Worm (Caenorhabditis elegans) whole organism, late embryonic: ENCODE results near the gene dpy-10.

Experiments used
- C08G9.2 ChIP-seq: sonication (generic microtip); optimal IDR thresholded peaks from 2 replicates; lab custom pipeline; 2016; ENCODE audit warnings: mild to moderate bottlenecking, missing genetic modification characterization, moderate library complexity, missing compliant biosample characterization
- C38D4.7 ChIP-seq: fragments of 200-800 bp; sonication (Bioruptor generic); optimal IDR thresholded peaks from 2 replicates; lab custom pipeline; 2018; ENCODE audit warnings: mild to moderate bottlenecking, missing genetic modification characterization, moderate library complexity, missing compliant biosample characterization
- K02D7.2 ChIP-seq: sonication (generic microtip); optimal IDR thresholded peaks from 2 replicates; lab custom pipeline; 2017; ENCODE audit warnings: mild to moderate bottlenecking, missing genetic modification characterization, missing compliant biosample characterization
- K09A11.1 ChIP-seq: sonication (generic microtip); optimal IDR thresholded peaks from 2 replicates; lab custom pipeline; 2017; ENCODE audit warnings: antibody characterized with exemption, mild to moderate bottlenecking, missing genetic modification characterization, missing compliant biosample characterization; ENCODE audit not compliant: insufficient read depth
- T23F11.4 ChIP-seq: fragments of 200-800 bp; sonication (Bioruptor generic); optimal IDR thresholded peaks from 2 replicates; lab custom pipeline; 2018; ENCODE audit warnings: mild to moderate bottlenecking, missing genetic modification characterization, missing compliant biosample characterization
- Y22D7AL.16 ChIP-seq: sonication (generic microtip); optimal IDR thresholded peaks from 2 replicates; lab custom pipeline; 2016; ENCODE audit warnings: missing genetic modification characterization, missing compliant biosample characterization
- ahr-1 ChIP-seq: sonication (generic microtip); optimal IDR thresholded peaks from 2 replicates; lab custom pipeline; 2016; ENCODE audit warnings: missing genetic modification characterization, missing compliant biosample characterization
- ceh-14 ChIP-seq: sonication (generic microtip); optimal IDR thresholded peaks from 2 replicates; lab custom pipeline; 2016; ENCODE audit warnings: missing genotype, missing genetic modification characterization, missing compliant biosample characterization
- ceh-18 ChIP-seq: sonication (generic microtip); optimal IDR thresholded peaks from 2 replicates; lab custom pipeline; 2016; ENCODE audit warnings: missing genetic modification characterization, missing compliant biosample characterization
- ceh-22 ChIP-seq: sonication (generic microtip); optimal IDR thresholded peaks from 2 replicates; lab custom pipeline; 2017; ENCODE audit warnings: missing biosample characterization, missing genetic modification characterization
- ceh-30 ChIP-seq: fragments of 150-350 bp; optimal IDR thresholded peaks from 2 replicates; lab custom pipeline; 2014; ENCODE audit warnings: missing biosample characterization, missing genetic modification characterization
- ceh-31 ChIP-seq: sonication (generic microtip); optimal IDR thresholded peaks from 2 replicates; lab custom pipeline; 2016; ENCODE audit warnings: missing genetic modification characterization, missing compliant biosample characterization
- ceh-34 ChIP-seq: sonication (generic microtip); optimal IDR thresholded peaks from 2 replicates; lab custom pipeline; 2016; ENCODE audit warnings: mild to moderate bottlenecking, missing genetic modification characterization, missing compliant biosample characterization
- ceh-45 ChIP-seq: fragments of 200-800 bp; sonication (Bioruptor generic); IDR thresholded peaks from 2 replicates; pipeline ENCODE4 v1.3.6; 2022; ENCODE audit warnings: missing genetic modification reagents, missing genetic modification characterization, missing compliant biosample characterization
- ceh-48 ChIP-seq: sonication (generic microtip); optimal IDR thresholded peaks from 2 replicates; lab custom pipeline; 2016; ENCODE audit warnings: missing genetic modification characterization, inconsistent platforms, missing compliant biosample characterization
- ceh-6 ChIP-seq: fragments of 200-800 bp; sonication (Bioruptor generic); optimal IDR thresholded peaks from 2 replicates; lab custom pipeline; 2018; ENCODE audit warnings: mild to moderate bottlenecking, missing genetic modification characterization, missing compliant biosample characterization
- ceh-9 ChIP-seq: sonication (generic microtip); optimal IDR thresholded peaks from 2 replicates; lab custom pipeline; 2016; ENCODE audit warnings: mild to moderate bottlenecking, missing genetic modification characterization, inconsistent platforms, missing compliant biosample characterization
- elt-2 ChIP-seq: sonication (generic microtip); optimal IDR thresholded peaks from 2 replicates; lab custom pipeline; 2016; ENCODE audit warnings: missing genetic modification reagents, missing genetic modification characterization, missing compliant biosample characterization
- elt-4 ChIP-seq: sonication (generic microtip); optimal IDR thresholded peaks from 2 replicates; lab custom pipeline; 2016; ENCODE audit warnings: missing genetic modification characterization, missing compliant biosample characterization
- fax-1 ChIP-seq: sonication (generic microtip); optimal IDR thresholded peaks from 2 replicates; lab custom pipeline; 2016; ENCODE audit warnings: missing genotype, missing genetic modification characterization, missing compliant biosample characterization
- fkh-10 ChIP-seq: fragments of 150-350 bp; optimal IDR thresholded peaks from 2 replicates; lab custom pipeline; 2014; ENCODE audit warnings: missing biosample characterization, missing genetic modification reagents, missing genetic modification characterization
- fkh-6 ChIP-seq: sonication (generic microtip); optimal IDR thresholded peaks from 2 replicates; lab custom pipeline; 2016; ENCODE audit warnings: missing genetic modification characterization, missing compliant biosample characterization
- gmeb-2 ChIP-seq: sonication (generic microtip); optimal IDR thresholded peaks from 2 replicates; lab custom pipeline; 2016; ENCODE audit warnings: missing genetic modification characterization, inconsistent platforms, missing compliant biosample characterization
- hlh-8 ChIP-seq: sonication (generic microtip); optimal IDR thresholded peaks from 2 replicates; lab custom pipeline; 2016; ENCODE audit warnings: missing genotype, missing genetic modification characterization, missing compliant biosample characterization
- lin-11 ChIP-seq: fragments of 200-800 bp; sonication (Bioruptor generic); optimal IDR thresholded peaks from 2 replicates; lab custom pipeline; 2018; ENCODE audit warnings: mild to moderate bottlenecking, missing genetic modification characterization, missing compliant biosample characterization
- madf-2 ChIP-seq: sonication (generic microtip); optimal IDR thresholded peaks from 2 replicates; lab custom pipeline; 2017; ENCODE audit warnings: missing genetic modification characterization, missing compliant biosample characterization
- mec-3 ChIP-seq: sonication (generic microtip); optimal IDR thresholded peaks from 2 replicates; lab custom pipeline; 2016; ENCODE audit warnings: borderline replicate concordance, missing genetic modification characterization, missing compliant biosample characterization
- npax-4 ChIP-seq: sonication (generic microtip); optimal IDR thresholded peaks from 2 replicates; lab custom pipeline; 2016; ENCODE audit warnings: missing genetic modification characterization, missing compliant biosample characterization
- pag-3 ChIP-seq: sonication (generic microtip); optimal IDR thresholded peaks from 2 replicates; lab custom pipeline; 2016; ENCODE audit warnings: missing compliant biosample characterization, missing genetic modification characterization, borderline replicate concordance
- pat-9 ChIP-seq: fragments of 200-800 bp; sonication (Bioruptor generic); optimal IDR thresholded peaks from 2 replicates; lab custom pipeline; 2018; ENCODE audit warnings: mild to moderate bottlenecking, missing genetic modification characterization, moderate library complexity, missing compliant biosample characterization
- pax-1 ChIP-seq: fragments of 150-350 bp; optimal IDR thresholded peaks from 2 replicates; lab custom pipeline; 2014; ENCODE audit warnings: missing biosample characterization, missing genetic modification characterization
- ref-2 ChIP-seq: sonication (generic microtip); optimal IDR thresholded peaks from 2 replicates; lab custom pipeline; 2016; ENCODE audit warnings: missing genetic modification characterization, missing compliant biosample characterization
- rnt-1 ChIP-seq: sonication (generic microtip); optimal IDR thresholded peaks from 2 replicates; lab custom pipeline; 2016; ENCODE audit warnings: missing genetic modification characterization, missing compliant biosample characterization
- sox-2 ChIP-seq: fragments of 200-800 bp; sonication (Bioruptor generic); IDR thresholded peaks from 2 replicates; pipeline ENCODE4 v1.3.6; 2022; ENCODE audit warnings: missing genetic modification reagents, missing genetic modification characterization, missing compliant biosample characterization
- sox-4 ChIP-seq: sonication (generic microtip); optimal IDR thresholded peaks from 2 replicates; lab custom pipeline; 2017; ENCODE audit warnings: mild to moderate bottlenecking, missing genetic modification characterization, inconsistent platforms, missing compliant biosample characterization
- tbx-2 ChIP-seq: sonication (generic microtip); optimal IDR thresholded peaks from 2 replicates; lab custom pipeline; 2016; ENCODE audit warnings: missing genetic modification characterization, missing compliant biosample characterization
- tbx-7 ChIP-seq: sonication (generic microtip); optimal IDR thresholded peaks from 2 replicates; lab custom pipeline; 2016; ENCODE audit warnings: missing genotype, missing genetic modification characterization, missing compliant biosample characterization
- unc-55 ChIP-seq: sonication (generic microtip); optimal IDR thresholded peaks from 2 replicates; lab custom pipeline; 2017; ENCODE audit warnings: missing biosample characterization, missing genetic modification reagents, missing genetic modification characterization
- unc-86 ChIP-seq: sonication (generic microtip); optimal IDR thresholded peaks from 2 replicates; lab custom pipeline; 2016; ENCODE audit warnings: missing genetic modification characterization, missing compliant biosample characterization
- zip-5 ChIP-seq: sonication (generic microtip); optimal IDR thresholded peaks from 2 replicates; lab custom pipeline; 2016; ENCODE audit warnings: missing genetic modification characterization, missing compliant biosample characterization
- ztf-16 ChIP-seq: sonication (generic microtip); optimal IDR thresholded peaks from 2 replicates; lab custom pipeline; 2017; ENCODE audit warnings: missing genetic modification characterization, missing compliant biosample characterization

The dpy-10 gene

ce11 chrII:6712177-6712981 lies at the start of gene dpy-10, which contains the start of gene T14B4.19:
Gene dpy-10 (minus strand): TSS chrII:6712227.
Gene T14B4.19 (minus strand): TSS chrII:6712931.
- TF ChIP-seq hlh-8 (tag; lab: Kevin White, UChicago) (no peak), ceh-6 (GFP tag; lab: Kevin White, UChicago) (no peak), ref-2 (tag; lab: Kevin White, UChicago) (peak; percentile 66), rnt-1 (peak; percentile 11), gmeb-2 (tag; lab: Kevin White, UChicago) (no peak), zip-5 (tag; lab: Kevin White, UChicago) (no peak), ceh-18 (tag; lab: Kevin White, UChicago) (no peak)

- TF ChIP-seq fkh-6: no peak
- no peak for TF ChIP-seq rnt-1
- no peak for TF ChIP-seq gmeb-2 (tag; lab: Kevin White, UChicago)
- no peak for TF ChIP-seq pax-1
- TF ChIP-seq C38D4.7 (GFP tag; lab: Kevin White, UChicago): no peak
- no peak for TF ChIP-seq pag-3 (tag; lab: Kevin White, UChicago)
- TF ChIP-seq sox-2 (GFP tag; lab: Robert Waterston, UW): no peak
- TF ChIP-seq K09A11.1 (tag; lab: Kevin White, UChicago): no peak
Observed at ce11 chrII:6756232-6756631, 44.2 kb upstream of the dpy-10 start, which contains the start of gene F41G3.3. Gene F41G3.3 (plus strand): TSS chrII:6756532.

- TF ChIP-seq tbx-2 (tag; lab: Kevin White, UChicago) (no peak), mec-3 (tag; lab: Kevin White, UChicago) (no peak), fkh-6 (no peak), madf-2 (tag; lab: Kevin White, UChicago) (no peak), gmeb-2 (tag; lab: Kevin White, UChicago) (no peak), ceh-6 (GFP tag; lab: Kevin White, UChicago) (no peak), ceh-22 (tag; lab: Kevin White, UChicago) (no peak), elt-2 (no peak), npax-4 (no peak), lin-11 (tag; lab: Kevin White, UChicago) (no peak), T23F11.4 (GFP tag; lab: Kevin White, UChicago) (no peak), K02D7.2 (tag; lab: Kevin White, UChicago) (no peak), unc-86 (tag; lab: Kevin White, UChicago) (no peak)
Observed at ce11 chrII:6754671-6755224, 42.7 kb upstream of the dpy-10 start, which contains the start of the genes srx-95 and fis-1. Gene srx-95 (minus strand): TSS chrII:6754771. Gene fis-1 (plus strand): TSS chrII:6755174.

- TF ChIP-seq Y22D7AL.16 (no peak), ceh-14 (no peak), elt-4 (no peak), unc-55 (GFP tag; lab: Kevin White, UChicago) (no peak), unc-86 (tag; lab: Kevin White, UChicago) (no peak), K09A11.1 (tag; lab: Kevin White, UChicago) (no peak), ceh-30 (tag; lab: Kevin White, UChicago) (no peak), tbx-7 (tag; lab: Kevin White, UChicago) (no peak), sox-4 (tag; lab: Kevin White, UChicago) (no peak)
Observed at ce11 chrII:6752850-6753249, 40.8 kb upstream of the dpy-10 start, which contains the start of gene F41G3.21. Gene F41G3.21 (minus strand): TSS chrII:6752950.

ce11 chrII:6752027-6752426 lies 40.0 kb upstream of the dpy-10 start, which contains the start of gene F41G3.19:
Gene F41G3.19 (minus strand): TSS chrII:6752127.
- TF ChIP-seq elt-2 (no peak), fkh-6 (no peak), K02D7.2 (tag; lab: Kevin White, UChicago) (no peak), ceh-34 (tag; lab: Kevin White, UChicago) (no peak), ref-2 (tag; lab: Kevin White, UChicago) (no peak), ztf-16 (tag; lab: Kevin White, UChicago) (no peak), zip-5 (tag; lab: Kevin White, UChicago) (no peak), fkh-10 (GFP tag; lab: Kevin White, UChicago) (no peak), unc-55 (GFP tag; lab: Kevin White, UChicago) (no peak), fax-1 (no peak), ceh-6 (GFP tag; lab: Kevin White, UChicago) (no peak), ceh-31 (tag; lab: Kevin White, UChicago) (no peak), ceh-48 (no peak), ahr-1 (no peak), ceh-45 (GFP tag; lab: Robert Waterston, UW) (no peak), madf-2 (tag; lab: Kevin White, UChicago) (no peak), C08G9.2 (no peak), pag-3 (tag; lab: Kevin White, UChicago) (no peak), ceh-9 (tag; lab: Kevin White, UChicago) (no peak), pat-9 (no peak)
